Fruit fly (Drosophila melanogaster) whole organism, pupa: ENCODE data around the gene Jhbp3.

Experiments used
- CG17806 ChIP-seq: fragments of 200-800 bp; sonication (Bioruptor generic); optimal IDR thresholded peaks from 2 replicates; lab custom pipeline; 2018; ENCODE audit warnings: missing biosample characterization, mild to moderate bottlenecking, missing genetic modification characterization, moderate library complexity
- CG32121 ChIP-seq: fragments of 200-800 bp; sonication (Bioruptor generic); IDR thresholded peaks from 2 replicates; pipeline ENCODE4 v1.3.6; 2022; ENCODE audit warnings: missing biosample characterization, missing genetic modification characterization
- CG8301 ChIP-seq: fragments of 200-800 bp; sonication (Bioruptor generic); optimal IDR thresholded peaks from 2 replicates; lab custom pipeline; 2018; ENCODE audit warnings: missing biosample characterization, mild to moderate bottlenecking, missing genetic modification characterization
- CG9948 ChIP-seq: fragments of 200-800 bp; sonication (Bioruptor generic); optimal IDR thresholded peaks from 2 replicates; lab custom pipeline; 2018; ENCODE audit warnings: missing biosample characterization, mild to moderate bottlenecking, missing genetic modification characterization, moderate library complexity
- EcR ChIP-seq: fragments of 200-800 bp; sonication (Bioruptor generic); optimal IDR thresholded peaks from 3 replicates; lab custom pipeline; 2019; ENCODE audit warnings: missing biosample characterization, missing genetic modification characterization, mild to moderate bottlenecking, moderate library complexity, missing genetic modification reagents
- Pif1B ChIP-seq: fragments of 200-800 bp; sonication (Bioruptor generic); optimal IDR thresholded peaks from 3 replicates; lab custom pipeline; 2016; ENCODE audit warnings: missing biosample characterization, missing genetic modification characterization
- fd96Ca ChIP-seq: fragments of 200-800 bp; sonication (Bioruptor generic); IDR thresholded peaks from 3 replicates; pipeline ENCODE4 v1.3.6; 2022; ENCODE audit warnings: missing biosample characterization, missing genetic modification characterization

dm6 chr3R:4960898-4961819 is 6.1 kb upstream of the Jhbp3 start, which contains the start of gene Jhbp2:
- TF ChIP-seq fd96Ca, result no peak
- TF ChIP-seq CG9948 (tag; lab: Kevin White, UChicago), result no peak
- TF ChIP-seq CG8301 (tag; lab: Kevin White, UChicago), result peak; percentile 28
- peak; percentile 43 for TF ChIP-seq EcR
- TF ChIP-seq CG17806, result peak; percentile 37
- TF ChIP-seq Pif1B (GFP tag; lab: Kevin White, UChicago), result peak; percentile 35
- no peak for TF ChIP-seq CG32121
